Worm (Caenorhabditis elegans) whole organism, L4/young adult: ENCODE results near the gene sdz-38.

ENCODE experiments used
- W03F9.2 ChIP-seq: fragments of 150-350 bp; optimal IDR thresholded peaks from 2 replicates; lab custom pipeline; 2014; ENCODE audit warnings: missing biosample characterization, missing genetic modification characterization
- dao-5 ChIP-seq: sonication (generic microtip); optimal IDR thresholded peaks from 2 replicates; lab custom pipeline; 2016; ENCODE audit warnings: missing genotype, missing genetic modification characterization, moderate library complexity, missing compliant biosample characterization
- him-1 ChIP-seq: sonication (generic microtip); optimal IDR thresholded peaks from 2 replicates; lab custom pipeline; 2016; ENCODE audit warnings: missing genotype, missing genetic modification reagents, missing genetic modification characterization, missing compliant biosample characterization

DNA sequence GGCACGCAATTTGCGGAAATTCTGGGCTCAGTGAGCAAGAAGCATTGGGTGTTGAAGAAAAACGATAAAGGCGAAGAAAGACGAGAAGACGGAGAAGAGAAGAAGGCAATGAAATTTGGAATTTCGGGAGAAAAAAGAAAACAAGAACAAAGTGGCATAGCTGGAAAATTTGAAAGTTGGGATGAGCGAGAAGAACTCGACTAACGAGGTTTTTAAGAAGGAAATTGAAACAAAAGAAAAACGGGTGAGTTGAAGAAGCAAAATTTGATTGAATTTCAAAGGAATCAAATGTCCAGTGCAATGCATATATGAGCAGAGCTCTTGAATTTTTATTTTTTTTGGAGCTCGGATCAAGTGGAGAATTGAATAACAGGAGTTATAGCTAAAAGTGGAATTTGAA is 40.1 kb upstream of the sdz-38 start:
- no peak for TF ChIP-seq W03F9.2 (tag; lab: Kevin White, UChicago)
- no peak for TF ChIP-seq dao-5
- TF ChIP-seq him-1 (tag; lab: Kevin White, UChicago): no peak
